Worm (Caenorhabditis elegans) whole organism, L3 larva: ENCODE measurements around the gene spp-3.

ENCODE experiments used
- R02D3.7 ChIP-seq: fragments of 150-350 bp; optimal IDR thresholded peaks from 2 replicates; lab custom pipeline; 2014; ENCODE audit warnings: missing biosample characterization, missing genetic modification characterization
- ZK546.5 ChIP-seq: sonication (generic microtip); optimal IDR thresholded peaks from 2 replicates; lab custom pipeline; 2017; ENCODE audit warnings: missing biosample characterization, missing genetic modification characterization
- ceh-9 ChIP-seq: sonication (generic microtip); optimal IDR thresholded peaks from 2 replicates; lab custom pipeline; 2018; ENCODE audit warnings: missing biosample characterization, missing genetic modification characterization
- elt-1 ChIP-seq: fragments of 150-350 bp; optimal IDR thresholded peaks from 2 replicates; lab custom pipeline; 2014; ENCODE audit warnings: missing biosample characterization, missing genetic modification characterization
- elt-2 ChIP-seq: sonication (generic microtip); optimal IDR thresholded peaks from 2 replicates; lab custom pipeline; 2016; ENCODE audit warnings: missing genetic modification reagents, mild to moderate bottlenecking, missing genetic modification characterization, missing compliant biosample characterization
- elt-3 ChIP-seq, 3 experiments: fragments of 150-350 bp in 1 of 3; sonication (generic microtip) in 2 of 3; optimal IDR thresholded peaks; 2 replicates in 2 of 3; 4 replicates in 1 of 3; lab custom pipeline; 2014 to 2017; ENCODE audit warnings: missing biosample characterization in 3 of 3, missing genetic modification characterization in 3 of 3
- fos-1 ChIP-seq: fragments of 150-350 bp; optimal IDR thresholded peaks from 2 replicates; lab custom pipeline; 2014; ENCODE audit warnings: missing biosample characterization, missing genetic modification characterization
- hmg-11 ChIP-seq: sonication (generic microtip); optimal IDR thresholded peaks from 2 replicates; lab custom pipeline; 2016; ENCODE audit warnings: missing genetic modification characterization, missing compliant biosample characterization
- lin-15B ChIP-seq: fragments of 150-350 bp; optimal IDR thresholded peaks from 2 replicates; lab custom pipeline; 2014; ENCODE audit warnings: missing biosample characterization, missing genetic modification characterization
- lin-39 ChIP-seq: fragments of 150-350 bp; optimal IDR thresholded peaks from 2 replicates; lab custom pipeline; 2018; ENCODE audit warnings: missing biosample characterization, missing genetic modification reagents, missing genetic modification characterization
- lsy-12 ChIP-seq: sonication (generic microtip); optimal IDR thresholded peaks from 2 replicates; lab custom pipeline; 2016; ENCODE audit warnings: mild to moderate bottlenecking, missing genetic modification characterization, missing compliant biosample characterization
- nfya-1 ChIP-seq: sonication (generic microtip); optimal IDR thresholded peaks from 2 replicates; lab custom pipeline; 2017; ENCODE audit warnings: missing genetic modification characterization, mild to moderate bottlenecking, missing compliant biosample characterization, antibody characterized with exemption, moderate library complexity; ENCODE audit not compliant: insufficient read depth
- nhr-12 ChIP-seq: fragments of 150-350 bp; optimal IDR thresholded peaks from 2 replicates; lab custom pipeline; 2014; ENCODE audit warnings: missing biosample characterization, missing genetic modification characterization
- nhr-23 ChIP-seq: fragments of 150-350 bp; optimal IDR thresholded peaks from 2 replicates; lab custom pipeline; 2014; ENCODE audit warnings: missing biosample characterization, missing genetic modification reagents, missing genetic modification characterization
- nhr-25 ChIP-seq: sonication (generic microtip); optimal IDR thresholded peaks from 2 replicates; lab custom pipeline; 2017; ENCODE audit warnings: missing biosample characterization, missing genetic modification characterization
- nhr-28 ChIP-seq: fragments of 150-350 bp; optimal IDR thresholded peaks from 2 replicates; lab custom pipeline; 2014; ENCODE audit warnings: missing biosample characterization, missing genetic modification characterization
- nhr-43 ChIP-seq: sonication (generic microtip); optimal IDR thresholded peaks from 2 replicates; lab custom pipeline; 2016; ENCODE audit warnings: mild to moderate bottlenecking, missing genetic modification characterization, missing compliant biosample characterization; ENCODE audit not compliant: poor library complexity, severe bottlenecking
- nhr-77 ChIP-seq: fragments of 150-350 bp; optimal IDR thresholded peaks from 2 replicates; lab custom pipeline; 2014; ENCODE audit warnings: missing biosample characterization, missing genetic modification characterization
- pha-4 ChIP-seq: fragments of 150-350 bp; optimal IDR thresholded peaks from 2 replicates; lab custom pipeline; 2014; ENCODE audit warnings: missing biosample characterization, missing genetic modification reagents, missing genetic modification characterization
- pqm-1 ChIP-seq: fragments of 150-350 bp; optimal IDR thresholded peaks from 2 replicates; lab custom pipeline; 2017; ENCODE audit warnings: missing biosample characterization, missing genetic modification characterization, inconsistent platforms
- skn-1 ChIP-seq: fragments of 150-350 bp; optimal IDR thresholded peaks from 2 replicates; lab custom pipeline; 2014; ENCODE audit warnings: missing biosample characterization, missing genetic modification characterization
- snpc-4 ChIP-seq: fragments of 150-350 bp; optimal IDR thresholded peaks from 2 replicates; lab custom pipeline; 2014; ENCODE audit warnings: missing biosample characterization, missing genetic modification characterization
- tbx-2 ChIP-seq: sonication (generic microtip); optimal IDR thresholded peaks from 2 replicates; lab custom pipeline; 2016; ENCODE audit warnings: mild to moderate bottlenecking, missing genetic modification characterization, missing compliant biosample characterization
- unc-39 ChIP-seq: sonication (generic microtip); optimal IDR thresholded peaks from 4 replicates; lab custom pipeline; 2017; ENCODE audit warnings: missing biosample characterization, missing genetic modification characterization
- unc-62 ChIP-seq: fragments of 150-350 bp; sonication (generic microtip); optimal IDR thresholded peaks from 4 replicates; lab custom pipeline; 2014; ENCODE audit warnings: missing biosample characterization, missing genetic modification reagents, missing genetic modification characterization
- zag-1 ChIP-seq: fragments of 150-350 bp; optimal IDR thresholded peaks from 2 replicates; lab custom pipeline; 2014; ENCODE audit warnings: missing biosample characterization, missing genetic modification characterization

The spp-3 gene

ce11 chrX:7330685-7331196, 15.6 kb upstream of the spp-3 start, which contains the start of gene ttr-30:
ttr-30 (plus strand) TSS chrX:7330949.
- TF ChIP-seq elt-1 (tag; lab: Kevin White, UChicago) (peak; percentile 48), nhr-23 (tag; lab: Kevin White, UChicago) (peak; percentile 75), nhr-25 (tag; lab: Kevin White, UChicago) (peak; percentile 38), pha-4 (tag; lab: Kevin White, UChicago) (no peak), unc-39 (tag; lab: Kevin White, UChicago) (no peak)

ce11 chrX:7329601-7330000, 14.4 kb upstream of the spp-3 start, which contains the start of gene ttr-59:
ttr-59 (plus strand) TSS chrX:7329818.
- TF ChIP-seq nhr-25 (tag; lab: Kevin White, UChicago) = peak; percentile 59
- peak; percentile 51 for TF ChIP-seq nhr-23 (tag; lab: Kevin White, UChicago)
- no peak for TF ChIP-seq lin-15B (tag; lab: Kevin White, UChicago)

ce11 chrX:7328065-7328564, 13.0 kb upstream of the spp-3 start:
- TF ChIP-seq nhr-28 (tag; lab: Kevin White, UChicago) (no peak), lin-15B (tag; lab: Kevin White, UChicago) (no peak), elt-1 (tag; lab: Kevin White, UChicago) (peak; percentile 82), skn-1 (tag; lab: Kevin White, UChicago) (no peak), nhr-12 (tag; lab: Kevin White, UChicago) (no peak), unc-62 (GFP tag; lab: Kevin White, UChicago) (peak; percentile 41), ceh-9 (tag; lab: Kevin White, UChicago) (no peak), ZK546.5 (no peak)

ce11 chrX:7326967-7327651, 12.0 kb upstream of the spp-3 start, which contains the start of gene sng-1:
sng-1 (plus strand) TSS chrX:7327601.
- TF ChIP-seq hmg-11 (tag; lab: Kevin White, UChicago) (peak; percentile 56), zag-1 (tag; lab: Kevin White, UChicago) (no peak), lin-39 (tag; lab: Kevin White, UChicago) (peak; percentile 54), nfya-1 (peak; percentile 36)
- TF ChIP-seq, all 47 proteins: peak for 3

ce11 chrX:7323604-7324003, 8.5 kb upstream of the spp-3 start:
- TF ChIP-seq nhr-77 (tag; lab: Kevin White, UChicago) (no peak), pqm-1 (tag; lab: Kevin White, UChicago) (peak; percentile 49), nhr-43 (tag; lab: Kevin White, UChicago) (peak; percentile 71), elt-2 (tag; lab: Kevin White, UChicago) (peak; percentile 67), nfya-1 (peak; percentile 38), fos-1 (tag; lab: Kevin White, UChicago) (no peak), nhr-28 (tag; lab: Kevin White, UChicago) (no peak), elt-3 (tag; optimal IDR thresholded peaks at IDR 0.05; lab: Kevin White, UChicago) (peak in 1 of 3 experiments; percentile 6), ZK546.5 (no peak), skn-1 (tag; lab: Kevin White, UChicago) (peak; percentile 20), snpc-4 (tag; lab: Kevin White, UChicago) (no peak), lin-15B (tag; lab: Kevin White, UChicago) (no peak), lsy-12 (tag; lab: Kevin White, UChicago) (peak; percentile 58), unc-62 (GFP tag; lab: Kevin White, UChicago) (no peak), nhr-25 (tag; lab: Kevin White, UChicago) (peak; percentile 13), tbx-2 (tag; lab: Kevin White, UChicago) (peak; percentile 31)

- no peak for TF ChIP-seq R02D3.7 (tag; lab: Kevin White, UChicago)
- TF ChIP-seq nhr-12 (tag; lab: Kevin White, UChicago) = no peak
Measured at ce11 chrX:7322323-7322722, 7.2 kb upstream of the spp-3 start, which contains the start of gene T08A9.13. T08A9.13 (minus strand) TSS chrX:7322423.
